Fruit fly (Drosophila melanogaster) whole organism, embryonic: ENCODE data around the gene PIP4K.

Experiments used
- Abd-B ChIP-seq: fragments of 200-800 bp; sonication (Bioruptor generic); optimal IDR thresholded peaks from 2 replicates; lab custom pipeline; 2018; ENCODE audit warnings: missing biosample characterization, mild to moderate bottlenecking, missing genetic modification characterization, moderate library complexity
- Atf3 ChIP-seq: fragments of 200-800 bp; sonication (Bioruptor generic); optimal IDR thresholded peaks from 3 replicates; lab custom pipeline; 2016; ENCODE audit warnings: missing biosample characterization, missing genetic modification characterization
- B-H1 ChIP-seq: fragments of 200-800 bp; sonication (Bioruptor generic); IDR thresholded peaks from 3 replicates; pipeline ENCODE4 v1.3.6; 2022; ENCODE audit warnings: missing biosample characterization, missing genetic modification characterization
- Bgb ChIP-seq: fragments of 200-800 bp; sonication (Bioruptor generic); IDR thresholded peaks from 2 replicates; pipeline ENCODE4 v1.3.6; 2022; ENCODE audit warnings: missing biosample characterization, missing genetic modification characterization; ENCODE audit not compliant: partially characterized antibody
- CG10147 ChIP-seq: fragments of 200-800 bp; sonication (Bioruptor generic); optimal IDR thresholded peaks from 2 replicates; lab custom pipeline; 2019; ENCODE audit warnings: missing biosample characterization, mild to moderate bottlenecking, missing genetic modification characterization, moderate library complexity
- CG10431 ChIP-seq: fragments of 200-800 bp; sonication (Bioruptor generic); optimal IDR thresholded peaks from 3 replicates; lab custom pipeline; 2018; ENCODE audit warnings: missing biosample characterization, mild to moderate bottlenecking, missing genetic modification characterization
- CG11247 ChIP-seq: fragments of 200-800 bp; sonication (Bioruptor generic); IDR thresholded peaks from 2 replicates; pipeline ENCODE4 v1.3.6; 2022; ENCODE audit warnings: missing biosample characterization, missing genetic modification characterization
- CG1233 ChIP-seq: fragments of 200-800 bp; sonication (Bioruptor generic); optimal IDR thresholded peaks from 4 replicates; lab custom pipeline; 2018; ENCODE audit warnings: missing biosample characterization, mild to moderate bottlenecking, missing genetic modification characterization
- CG12769 ChIP-seq: fragments of 200-800 bp; sonication (Bioruptor generic); optimal IDR thresholded peaks from 2 replicates; lab custom pipeline; 2019; ENCODE audit warnings: missing biosample characterization, mild to moderate bottlenecking, missing genetic modification characterization, moderate library complexity
- CG13287 ChIP-seq: fragments of 200-800 bp; sonication (Bioruptor generic); IDR thresholded peaks from 2 replicates; pipeline ENCODE4 v1.3.6; 2022; ENCODE audit warnings: missing biosample characterization, missing genetic modification characterization; ENCODE audit not compliant: partially characterized antibody
- CG1603 ChIP-seq: fragments of 200-800 bp; sonication (Bioruptor generic); optimal IDR thresholded peaks from 2 replicates; lab custom pipeline; 2019; ENCODE audit warnings: missing biosample characterization, mild to moderate bottlenecking, missing genetic modification characterization, moderate library complexity
- CG17359 ChIP-seq: fragments of 200-800 bp; sonication (Bioruptor generic); optimal IDR thresholded peaks from 3 replicates; lab custom pipeline; 2018; ENCODE audit warnings: missing biosample characterization, mild to moderate bottlenecking, missing genetic modification characterization, moderate library complexity
- CG1792 ChIP-seq: fragments of 200-800 bp; sonication (Bioruptor generic); optimal IDR thresholded peaks from 2 replicates; lab custom pipeline; 2016; ENCODE audit warnings: missing biosample characterization, missing genetic modification characterization
- CG18011 ChIP-seq: fragments of 200-800 bp; sonication (Bioruptor generic); optimal IDR thresholded peaks from 2 replicates; lab custom pipeline; 2017; ENCODE audit warnings: missing biosample characterization, missing genetic modification characterization, mild to moderate bottlenecking, moderate library complexity, missing genotype
- CG18476 ChIP-seq: fragments of 200-800 bp; sonication (Bioruptor generic); optimal IDR thresholded peaks from 2 replicates; lab custom pipeline; 2016; ENCODE audit warnings: missing biosample characterization, mild to moderate bottlenecking, missing genetic modification characterization
- CG2129 ChIP-seq: fragments of 200-800 bp; sonication (Bioruptor generic); IDR thresholded peaks from 2 replicates; pipeline ENCODE4 v1.3.6; 2022; ENCODE audit warnings: missing biosample characterization, missing genetic modification characterization; ENCODE audit not compliant: partially characterized antibody
- CG2678 ChIP-seq: fragments of 200-800 bp; sonication (Bioruptor generic); optimal IDR thresholded peaks from 3 replicates; lab custom pipeline; 2019; ENCODE audit warnings: missing biosample characterization, mild to moderate bottlenecking, missing genetic modification characterization, moderate library complexity
- CG3281 ChIP-seq: fragments of 200-800 bp; sonication (Bioruptor generic); optimal IDR thresholded peaks from 3 replicates; lab custom pipeline; 2017; ENCODE audit warnings: missing biosample characterization, mild to moderate bottlenecking, missing genetic modification characterization
- CG3838 ChIP-seq: fragments of 200-800 bp; sonication (Bioruptor generic); optimal IDR thresholded peaks from 3 replicates; lab custom pipeline; 2016; ENCODE audit warnings: missing biosample characterization, missing genetic modification characterization
- CG42726 ChIP-seq: fragments of 200-800 bp; sonication (Bioruptor generic); IDR thresholded peaks from 2 replicates; pipeline ENCODE4 v1.3.6; 2022; ENCODE audit warnings: missing biosample characterization, missing genetic modification characterization; ENCODE audit not compliant: partially characterized antibody
- CG4617 ChIP-seq: fragments of 200-800 bp; sonication (Bioruptor generic); optimal IDR thresholded peaks from 3 replicates; lab custom pipeline; 2016; ENCODE audit warnings: missing biosample characterization, missing genetic modification characterization, borderline replicate concordance
- CG4707 ChIP-seq: fragments of 200-800 bp; sonication (Bioruptor generic); optimal IDR thresholded peaks from 2 replicates; lab custom pipeline; 2018; ENCODE audit warnings: missing biosample characterization, mild to moderate bottlenecking, missing genetic modification characterization, moderate library complexity
- CG6813 ChIP-seq: fragments of 200-800 bp; sonication (Bioruptor generic); optimal IDR thresholded peaks from 2 replicates; lab custom pipeline; 2017; ENCODE audit warnings: missing biosample characterization, missing genetic modification characterization, mild to moderate bottlenecking, moderate library complexity, missing genetic modification reagents
- CG6854 ChIP-seq: fragments of 200-800 bp; sonication (Bioruptor generic); optimal IDR thresholded peaks from 3 replicates; lab custom pipeline; 2017; ENCODE audit warnings: missing biosample characterization, mild to moderate bottlenecking, missing genetic modification characterization
- CG7271 ChIP-seq: fragments of 200-800 bp; sonication (Bioruptor generic); optimal IDR thresholded peaks from 2 replicates; lab custom pipeline; 2018; ENCODE audit warnings: missing biosample characterization, mild to moderate bottlenecking, missing genetic modification characterization, moderate library complexity
- CG7556 ChIP-seq: fragments of 200-800 bp; sonication (Bioruptor generic); optimal IDR thresholded peaks from 2 replicates; lab custom pipeline; 2017; ENCODE audit warnings: missing biosample characterization, mild to moderate bottlenecking, missing genetic modification characterization
- Dip3 ChIP-seq: fragments of 200-800 bp; sonication (Bioruptor generic); optimal IDR thresholded peaks from 3 replicates; lab custom pipeline; 2016; ENCODE audit warnings: missing biosample characterization, missing genetic modification characterization
- Elba2 ChIP-seq: fragments of 200-800 bp; sonication (Bioruptor generic); optimal IDR thresholded peaks from 3 replicates; lab custom pipeline; 2016; ENCODE audit warnings: missing biosample characterization, missing genetic modification characterization
- H15 ChIP-seq: fragments of 200-800 bp; sonication (Bioruptor generic); IDR thresholded peaks from 3 replicates; pipeline ENCODE4 v1.3.6; 2022; ENCODE audit warnings: missing biosample characterization, missing genetic modification characterization
- NFAT ChIP-seq: fragments of 200-800 bp; sonication (Bioruptor generic); IDR thresholded peaks from 2 replicates; pipeline ENCODE4 v1.3.6; 2022; ENCODE audit warnings: missing biosample characterization, missing genetic modification characterization
- Nf-YA ChIP-seq: fragments of 200-800 bp; sonication (Bioruptor generic); IDR thresholded peaks from 2 replicates; pipeline ENCODE4 v1.3.6; 2022; ENCODE audit warnings: missing biosample characterization, missing genetic modification characterization
- Oaz ChIP-seq: fragments of 200-800 bp; sonication (Bioruptor generic); IDR thresholded peaks from 2 replicates; pipeline ENCODE4 v1.3.6; 2022; ENCODE audit warnings: missing biosample characterization, missing genetic modification characterization
- Opbp ChIP-seq: fragments of 200-800 bp; sonication (Bioruptor generic); IDR thresholded peaks from 3 replicates; pipeline ENCODE4 v1.3.6; 2022; ENCODE audit warnings: missing biosample characterization, missing genetic modification characterization; ENCODE audit not compliant: partially characterized antibody
- Usf ChIP-seq: fragments of 200-800 bp; sonication (Bioruptor generic); optimal IDR thresholded peaks from 2 replicates; lab custom pipeline; 2017; ENCODE audit warnings: missing genotype, missing biosample characterization, missing genetic modification characterization
- ab ChIP-seq: fragments of 200-800 bp; sonication (Bioruptor generic); optimal IDR thresholded peaks from 2 replicates; lab custom pipeline; 2016; ENCODE audit warnings: missing biosample characterization, missing genetic modification characterization
- ftz-f1 ChIP-seq: fragments of 200-800 bp; sonication (Bioruptor generic); optimal IDR thresholded peaks from 2 replicates; lab custom pipeline; 2016; ENCODE audit warnings: missing biosample characterization, missing genetic modification characterization
- gfzf ChIP-seq: fragments of 200-800 bp; sonication (Bioruptor generic); optimal IDR thresholded peaks from 2 replicates; lab custom pipeline; 2016; ENCODE audit warnings: missing biosample characterization, mild to moderate bottlenecking, missing genetic modification characterization, moderate library complexity
- grau ChIP-seq: fragments of 200-800 bp; optimal IDR thresholded peaks from 3 replicates; lab custom pipeline; 2019; ENCODE audit warnings: missing biosample characterization, mild to moderate bottlenecking, missing genetic modification characterization, moderate library complexity
- ind ChIP-seq: fragments of 200-800 bp; sonication (Bioruptor generic); optimal IDR thresholded peaks from 3 replicates; lab custom pipeline; 2016; ENCODE audit warnings: missing biosample characterization, missing genetic modification characterization
- insv ChIP-seq, 2 experiments: fragments of 200-800 bp; sonication (Bioruptor generic); optimal IDR thresholded peaks; 3 replicates each; lab custom pipeline; 2016 to 2018; ENCODE audit warnings: missing biosample characterization in 2 of 2, missing genetic modification characterization in 2 of 2
- nerfin-1 ChIP-seq: fragments of 200-800 bp; sonication (Bioruptor generic); optimal IDR thresholded peaks from 3 replicates; lab custom pipeline; 2019; ENCODE audit warnings: missing biosample characterization, mild to moderate bottlenecking, missing genetic modification characterization, moderate library complexity
- onecut ChIP-seq: fragments of 200-800 bp; sonication (Bioruptor generic); IDR thresholded peaks from 2 replicates; pipeline ENCODE4 v1.3.6; 2022; ENCODE audit warnings: missing biosample characterization, missing genetic modification characterization
- org-1 ChIP-seq: fragments of 200-800 bp; sonication (Bioruptor generic); optimal IDR thresholded peaks from 2 replicates; lab custom pipeline; 2017; ENCODE audit warnings: missing biosample characterization, missing genetic modification characterization
- p53 ChIP-seq: fragments of 200-800 bp; sonication (Bioruptor generic); optimal IDR thresholded peaks from 2 replicates; lab custom pipeline; 2016; ENCODE audit warnings: missing biosample characterization, missing genetic modification characterization
- phol ChIP-seq: fragments of 200-800 bp; sonication (Bioruptor generic); optimal IDR thresholded peaks from 3 replicates; lab custom pipeline; 2018; ENCODE audit warnings: missing biosample characterization, mild to moderate bottlenecking, missing genetic modification characterization, moderate library complexity
- row ChIP-seq: fragments of 200-800 bp; sonication (Bioruptor generic); IDR thresholded peaks from 3 replicates; pipeline ENCODE4 v1.3.6; 2022; ENCODE audit warnings: missing biosample characterization, missing genetic modification characterization
- stwl ChIP-seq: fragments of 200-800 bp; sonication (Bioruptor generic); optimal IDR thresholded peaks from 3 replicates; lab custom pipeline; 2018; ENCODE audit warnings: missing biosample characterization, mild to moderate bottlenecking, missing genetic modification characterization, moderate library complexity
- tna ChIP-seq: fragments of 200-800 bp; sonication (Bioruptor generic); IDR thresholded peaks from 2 replicates; pipeline ENCODE4 v1.3.6; 2022; ENCODE audit warnings: missing biosample characterization, missing genetic modification characterization; ENCODE audit not compliant: partially characterized antibody
- unc-4 ChIP-seq: fragments of 200-800 bp; sonication (Bioruptor generic); IDR thresholded peaks from 2 replicates; pipeline ENCODE4 v1.3.6; 2022; ENCODE audit warnings: missing biosample characterization, missing genetic modification characterization; ENCODE audit not compliant: partially characterized antibody

PIP4K gene

dm6 chr4:1231648-1232286, 35.1 kb upstream of the PIP4K start (continued):
- TF ChIP-seq unc-4 (GFP tag; lab: Robert Waterston, UW) (no peak), stwl (no peak), CG4707 (no peak), CG18011 (no peak), Bgb (GFP tag; lab: Robert Waterston, UW) (no peak; the same call in 1 of the 2 replicates), Usf (GFP tag; lab: Kevin White, UChicago) (no peak), Abd-B (GFP tag; lab: Kevin White, UChicago) (no peak), gfzf (GFP tag; lab: Kevin White, UChicago) (peak; percentile 20), CG3281 (GFP tag; lab: Kevin White, UChicago) (no peak), Nf-YA (no peak), nerfin-1 (no peak), ab (GFP tag; lab: Kevin White, UChicago) (no peak), phol (tag; lab: Kevin White, UChicago) (peak; percentile 11), org-1 (GFP tag; lab: Kevin White, UChicago) (no peak), CG12769 (tag; lab: Kevin White, UChicago) (no peak), onecut (peak; percentile 57), H15 (GFP tag; lab: Robert Waterston, UW) (no peak), Opbp (GFP tag; lab: Robert Waterston, UW) (no peak), Oaz (GFP tag; lab: Robert Waterston, UW) (no peak), tna (GFP tag; lab: Robert Waterston, UW) (no peak), Dip3 (GFP tag; lab: Kevin White, UChicago) (no peak), CG1233 (GFP tag; lab: Kevin White, UChicago) (no peak), ftz-f1 (GFP tag; lab: Kevin White, UChicago) (no peak), CG6813 (GFP tag; lab: Kevin White, UChicago) (no peak), CG10431 (GFP tag; lab: Kevin White, UChicago) (no peak), Elba2 (GFP tag; lab: Kevin White, UChicago) (no peak), CG7271 (no peak), CG42726 (GFP tag; lab: Robert Waterston, UW) (no peak), row (GFP tag; lab: Robert Waterston, UW) (peak; percentile 54; the same call in 2 of the 3 replicates), CG1603 (tag; lab: Kevin White, UChicago) (peak; percentile 88), CG13287 (GFP tag; lab: Robert Waterston, UW) (no peak), CG1792 (GFP tag; lab: Kevin White, UChicago) (no peak), grau (tag; lab: Kevin White, UChicago) (no peak), insv (GFP tag; optimal IDR thresholded peaks at IDR 0.05; lab: Kevin White, UChicago) (no peak), CG11247 (GFP tag; lab: Robert Waterston, UW) (no peak), CG17359 (tag; lab: Kevin White, UChicago) (no peak), CG2129 (GFP tag; lab: Robert Waterston, UW) (no peak), p53 (GFP tag; lab: Kevin White, UChicago) (no peak), CG6854 (no peak), NFAT (GFP tag; lab: Robert Waterston, UW) (no peak), CG10147 (GFP tag; lab: Kevin White, UChicago) (no peak), CG7556 (GFP tag; lab: Kevin White, UChicago) (no peak), B-H1 (no peak), CG2678 (no peak), CG18476 (GFP tag; lab: Kevin White, UChicago) (no peak), CG3838 (GFP tag; lab: Kevin White, UChicago) (no peak), CG4617 (peak; percentile 23), ind (GFP tag; lab: Kevin White, UChicago) (no peak), Atf3 (GFP tag; lab: Kevin White, UChicago) (no peak)
